Fruit fly (Drosophila melanogaster) whole organism, prepupa: ENCODE data around the gene cact.
A peak's percentile ranks its signal among the peaks of the same experiment; 100 is the strongest.

Source experiments
- Blimp-1 ChIP-seq: fragments of 200-800 bp; sonication (Bioruptor generic); optimal IDR thresholded peaks from 3 replicates; lab custom pipeline; 2017; ENCODE audit warnings: missing biosample characterization, missing genetic modification characterization, mild to moderate bottlenecking, moderate library complexity, missing genetic modification reagents
- CG11294 ChIP-seq: fragments of 200-800 bp; sonication (Bioruptor generic); IDR thresholded peaks from 2 replicates; pipeline ENCODE4 v1.3.6; 2022; ENCODE audit warnings: missing biosample characterization, missing genetic modification characterization
- CG11762 ChIP-seq: fragments of 200-800 bp; sonication (Bioruptor generic); optimal IDR thresholded peaks from 3 replicates; lab custom pipeline; 2016; ENCODE audit warnings: missing biosample characterization, missing genetic modification characterization; ENCODE audit not compliant: insufficient read depth
- CG11902 ChIP-seq: fragments of 200-800 bp; sonication (Bioruptor generic); optimal IDR thresholded peaks from 3 replicates; lab custom pipeline; 2016; ENCODE audit warnings: missing biosample characterization, missing genetic modification characterization
- CG1621 ChIP-seq: fragments of 200-800 bp; sonication (Bioruptor generic); optimal IDR thresholded peaks from 3 replicates; lab custom pipeline; 2018; ENCODE audit warnings: missing biosample characterization, mild to moderate bottlenecking, missing genetic modification characterization
- CG16779 ChIP-seq: fragments of 200-800 bp; sonication (Bioruptor generic); optimal IDR thresholded peaks from 3 replicates; lab custom pipeline; 2017; ENCODE audit warnings: missing biosample characterization, mild to moderate bottlenecking, missing genetic modification characterization
- CG3032 ChIP-seq: fragments of 200-800 bp; optimal IDR thresholded peaks from 2 replicates; lab custom pipeline; 2019; ENCODE audit warnings: missing biosample characterization, mild to moderate bottlenecking, missing genetic modification characterization, moderate library complexity
- CG32006 ChIP-seq: fragments of 200-800 bp; sonication (Bioruptor generic); optimal IDR thresholded peaks from 3 replicates; lab custom pipeline; 2017; ENCODE audit warnings: missing biosample characterization, mild to moderate bottlenecking, missing genetic modification characterization
- CG34406 ChIP-seq: fragments of 200-800 bp; sonication (Bioruptor generic); optimal IDR thresholded peaks from 3 replicates; lab custom pipeline; 2016; ENCODE audit warnings: missing biosample characterization, missing genetic modification characterization
- CG3919 ChIP-seq: fragments of 200-800 bp; sonication (Bioruptor generic); optimal IDR thresholded peaks from 3 replicates; lab custom pipeline; 2016; ENCODE audit warnings: missing biosample characterization, missing genetic modification characterization
- CG4318 ChIP-seq: fragments of 200-800 bp; sonication (Bioruptor generic); optimal IDR thresholded peaks from 3 replicates; lab custom pipeline; 2017; ENCODE audit warnings: missing biosample characterization, mild to moderate bottlenecking, missing genetic modification characterization
- CG6163 ChIP-seq: fragments of 200-800 bp; sonication (Bioruptor generic); IDR thresholded peaks from 3 replicates; pipeline ENCODE4 v1.3.6; 2022; ENCODE audit warnings: missing biosample characterization, missing genetic modification characterization
- CG6276 ChIP-seq: fragments of 200-800 bp; sonication (Bioruptor generic); optimal IDR thresholded peaks from 2 replicates; lab custom pipeline; 2017; ENCODE audit warnings: missing biosample characterization, mild to moderate bottlenecking, missing genetic modification characterization
- CG6792 ChIP-seq: fragments of 200-800 bp; sonication (Bioruptor generic); optimal IDR thresholded peaks from 3 replicates; lab custom pipeline; 2016; ENCODE audit warnings: missing biosample characterization, missing genetic modification characterization
- CG6854 ChIP-seq: fragments of 200-800 bp; sonication (Bioruptor generic); optimal IDR thresholded peaks from 2 replicates; lab custom pipeline; 2017; ENCODE audit warnings: missing biosample characterization, mild to moderate bottlenecking, missing genetic modification characterization
- CG7368 ChIP-seq: fragments of 200-800 bp; sonication (Bioruptor generic); optimal IDR thresholded peaks from 3 replicates; lab custom pipeline; 2016; ENCODE audit warnings: missing biosample characterization, missing genetic modification characterization
- CG8119 ChIP-seq: fragments of 200-800 bp; sonication (Bioruptor generic); IDR thresholded peaks from 3 replicates; pipeline ENCODE4 v1.3.6; 2022; ENCODE audit warnings: missing biosample characterization, missing genetic modification characterization
- CG8319 ChIP-seq: fragments of 200-800 bp; sonication (Bioruptor generic); optimal IDR thresholded peaks from 3 replicates; lab custom pipeline; 2016; ENCODE audit warnings: missing biosample characterization, missing genetic modification characterization
- CG8632 ChIP-seq: fragments of 200-800 bp; sonication (Bioruptor generic); optimal IDR thresholded peaks from 3 replicates; lab custom pipeline; 2016; ENCODE audit warnings: missing biosample characterization, missing genetic modification characterization
- CG9139 ChIP-seq: fragments of 200-800 bp; sonication (Bioruptor generic); optimal IDR thresholded peaks from 3 replicates; lab custom pipeline; 2017; ENCODE audit warnings: missing biosample characterization, mild to moderate bottlenecking, missing genetic modification characterization
- Eip75B ChIP-seq: fragments of 200-800 bp; sonication (Bioruptor generic); optimal IDR thresholded peaks from 3 replicates; lab custom pipeline; 2016; ENCODE audit warnings: missing biosample characterization, missing genetic modification characterization
- Eip78C ChIP-seq: fragments of 200-800 bp; sonication (Bioruptor generic); peaks from one replicate; lab custom pipeline; 2016; ENCODE audit warnings: missing biosample characterization, missing genetic modification characterization
- Eip93F ChIP-seq: fragments of 200-800 bp; sonication (Bioruptor generic); optimal IDR thresholded peaks from 2 replicates; lab custom pipeline; 2016; ENCODE audit warnings: missing biosample characterization, mild to moderate bottlenecking, missing genetic modification characterization
- Gug ChIP-seq: fragments of 200-800 bp; sonication (Bioruptor generic); IDR thresholded peaks from 2 replicates; pipeline ENCODE4 v1.3.6; 2022; ENCODE audit warnings: missing biosample characterization, missing genetic modification characterization
- Hr38 ChIP-seq: sonication (Bioruptor generic); optimal IDR thresholded peaks from 2 replicates; lab custom pipeline; 2016; ENCODE audit warnings: missing biosample characterization, missing genetic modification characterization
- Hr39 ChIP-seq: fragments of 200-800 bp; sonication (Bioruptor generic); optimal IDR thresholded peaks from 2 replicates; lab custom pipeline; 2016; ENCODE audit warnings: missing biosample characterization, missing genetic modification characterization
- Hr4 ChIP-seq: fragments of 200-800 bp; sonication (Bioruptor generic); optimal IDR thresholded peaks from 3 replicates; lab custom pipeline; 2016; ENCODE audit warnings: missing biosample characterization, missing genetic modification characterization
- Lpt ChIP-seq: fragments of 200-800 bp; sonication (Bioruptor generic); optimal IDR thresholded peaks from 3 replicates; lab custom pipeline; 2016; ENCODE audit warnings: missing biosample characterization, missing genetic modification characterization
- Met ChIP-seq: fragments of 200-800 bp; sonication (Bioruptor generic); optimal IDR thresholded peaks from 3 replicates; lab custom pipeline; 2016; ENCODE audit warnings: missing biosample characterization, missing genetic modification characterization
- OdsH ChIP-seq: fragments of 200-800 bp; sonication (Bioruptor generic); optimal IDR thresholded peaks from 3 replicates; lab custom pipeline; 2016; ENCODE audit warnings: missing biosample characterization, missing genetic modification characterization
- Smox ChIP-seq: fragments of 200-800 bp; sonication (Bioruptor generic); optimal IDR thresholded peaks from 3 replicates; lab custom pipeline; 2016; ENCODE audit warnings: missing biosample characterization, missing genetic modification characterization
- Sox102F ChIP-seq: fragments of 200-800 bp; sonication (Bioruptor generic); optimal IDR thresholded peaks from 2 replicates; lab custom pipeline; 2016; ENCODE audit warnings: missing biosample characterization, mild to moderate bottlenecking, missing genetic modification characterization
- Sox14 ChIP-seq: fragments of 200-800 bp; sonication (Bioruptor generic); optimal IDR thresholded peaks from 3 replicates; lab custom pipeline; 2016; ENCODE audit warnings: missing biosample characterization, missing genetic modification characterization
- Sox15 ChIP-seq: fragments of 200-800 bp; sonication (Bioruptor generic); optimal IDR thresholded peaks from 3 replicates; lab custom pipeline; 2016; ENCODE audit warnings: missing biosample characterization, missing genetic modification characterization
- achi ChIP-seq: fragments of 200-800 bp; sonication (Bioruptor generic); optimal IDR thresholded peaks from 3 replicates; lab custom pipeline; 2016; ENCODE audit warnings: missing biosample characterization, missing genetic modification characterization
- acj6 ChIP-seq: fragments of 200-800 bp; sonication (Bioruptor generic); optimal IDR thresholded peaks from 3 replicates; lab custom pipeline; 2016; ENCODE audit warnings: missing biosample characterization, missing genetic modification characterization
- cyc ChIP-seq: fragments of 200-800 bp; sonication (Bioruptor generic); optimal IDR thresholded peaks from 3 replicates; lab custom pipeline; 2016; ENCODE audit warnings: missing biosample characterization, missing genetic modification characterization
- dac ChIP-seq: fragments of 200-800 bp; sonication (Bioruptor generic); optimal IDR thresholded peaks from 2 replicates; lab custom pipeline; 2017; ENCODE audit warnings: missing biosample characterization, mild to moderate bottlenecking, missing genetic modification characterization
- dsx ChIP-seq: fragments of 200-800 bp; optimal IDR thresholded peaks from 3 replicates; lab custom pipeline; 2019; ENCODE audit warnings: missing biosample characterization, mild to moderate bottlenecking, missing genetic modification characterization, moderate library complexity; ENCODE audit not compliant: poor library complexity, severe bottlenecking
- eg ChIP-seq: fragments of 200-800 bp; sonication (Bioruptor generic); IDR thresholded peaks from 3 replicates; pipeline ENCODE4 v1.3.6; 2022; ENCODE audit warnings: missing biosample characterization, missing genetic modification characterization
- esn ChIP-seq: fragments of 200-800 bp; sonication (Bioruptor generic); optimal IDR thresholded peaks from 2 replicates; lab custom pipeline; 2016; ENCODE audit warnings: missing biosample characterization, mild to moderate bottlenecking, missing genetic modification characterization, moderate library complexity
- fd59A ChIP-seq: fragments of 200-800 bp; sonication (Bioruptor generic); optimal IDR thresholded peaks from 2 replicates; lab custom pipeline; 2017; ENCODE audit warnings: missing biosample characterization, mild to moderate bottlenecking, missing genetic modification characterization, missing genetic modification reagents
- fd85E ChIP-seq: fragments of 200-800 bp; sonication (Bioruptor generic); optimal IDR thresholded peaks from 3 replicates; lab custom pipeline; 2016; ENCODE audit warnings: missing biosample characterization, missing genetic modification characterization
- fkh ChIP-seq: fragments of 200-800 bp; sonication (Bioruptor generic); optimal IDR thresholded peaks from 3 replicates; lab custom pipeline; 2017; ENCODE audit warnings: missing biosample characterization, mild to moderate bottlenecking, missing genetic modification characterization, moderate library complexity
- lz ChIP-seq: fragments of 200-800 bp; sonication (Bioruptor generic); optimal IDR thresholded peaks from 3 replicates; lab custom pipeline; 2016; ENCODE audit warnings: missing biosample characterization, missing genetic modification characterization
- net ChIP-seq: fragments of 200-800 bp; sonication (Bioruptor generic); optimal IDR thresholded peaks from 3 replicates; lab custom pipeline; 2016; ENCODE audit warnings: missing biosample characterization, missing genetic modification characterization
- pdm3 ChIP-seq: fragments of 200-800 bp; sonication (Bioruptor generic); optimal IDR thresholded peaks from 3 replicates; lab custom pipeline; 2016; ENCODE audit warnings: missing biosample characterization, missing genetic modification characterization
- salr ChIP-seq, 2 experiments: fragments of 200-800 bp; sonication (Bioruptor generic); optimal IDR thresholded peaks; 3 replicates each; lab custom pipeline; 2016 to 2018; ENCODE audit warnings: missing biosample characterization in 2 of 2, missing genetic modification characterization in 2 of 2, mild to moderate bottlenecking in 1 of 2
- ss ChIP-seq, 2 experiments: fragments of 200-800 bp; sonication (Bioruptor generic); optimal IDR thresholded peaks; 2 replicates in 1 of 2; 3 replicates in 1 of 2; lab custom pipeline; 2017 to 2018; ENCODE audit warnings: mild to moderate bottlenecking in 2 of 2, missing biosample characterization in 2 of 2, missing genetic modification characterization in 2 of 2, moderate library complexity in 1 of 2
- svp ChIP-seq: fragments of 200-800 bp; sonication (Bioruptor generic); peaks from one replicate; lab custom pipeline; 2016; ENCODE audit warnings: missing biosample characterization, missing genetic modification characterization
- topi ChIP-seq: fragments of 200-800 bp; sonication (Bioruptor generic); optimal IDR thresholded peaks from 3 replicates; lab custom pipeline; 2016; ENCODE audit warnings: missing biosample characterization, missing genetic modification characterization
- vri ChIP-seq: fragments of 200-800 bp; sonication (Bioruptor generic); optimal IDR thresholded peaks from 3 replicates; lab custom pipeline; 2016; ENCODE audit warnings: missing biosample characterization, mild to moderate bottlenecking, missing genetic modification characterization

The cact gene

dm6 chr2L:16274100-16274499, 51.9 kb downstream of the cact start:
- TF ChIP-seq CG7368 (GFP tag; lab: Kevin White, UChicago) (no peak), lz (GFP tag; lab: Kevin White, UChicago) (no peak), ss (GFP tag; optimal IDR thresholded peaks at IDR 0.05; lab: Kevin White, UChicago) (no peak), Eip78C (GFP tag; lab: Kevin White, UChicago) (no peak), CG11762 (GFP tag; lab: Kevin White, UChicago) (no peak), CG3919 (GFP tag; lab: Kevin White, UChicago) (peak; percentile 4), Sox102F (GFP tag; lab: Kevin White, UChicago) (no peak), CG9139 (no peak), vri (GFP tag; lab: Kevin White, UChicago) (no peak), Sox15 (GFP tag; lab: Kevin White, UChicago) (no peak), fd85E (GFP tag; lab: Kevin White, UChicago) (no peak), CG11294 (GFP tag; lab: Robert Waterston, UW) (no peak), Gug (GFP tag; lab: Robert Waterston, UW) (no peak), dac (GFP tag; lab: Kevin White, UChicago) (peak; percentile 4), net (GFP tag; lab: Kevin White, UChicago) (no peak), topi (GFP tag; lab: Kevin White, UChicago) (no peak), Met (no peak), Hr38 (no peak), CG11902 (GFP tag; lab: Kevin White, UChicago) (no peak), Sox14 (GFP tag; lab: Kevin White, UChicago) (no peak), CG4318 (GFP tag; lab: Kevin White, UChicago) (no peak), Hr4 (GFP tag; lab: Kevin White, UChicago) (no peak), Blimp-1 (no peak), esn (GFP tag; lab: Kevin White, UChicago) (peak; percentile 15), svp (peak; percentile 83), pdm3 (GFP tag; lab: Kevin White, UChicago) (no peak), dsx (GFP tag; lab: Kevin White, UChicago) (peak; percentile 40), Smox (GFP tag; lab: Kevin White, UChicago) (no peak), CG3032 (no peak), CG34406 (GFP tag; lab: Kevin White, UChicago) (no peak), CG6163 (GFP tag; lab: Robert Waterston, UW) (peak; percentile 40; the same call in 1 of the 3 replicates), cyc (no peak), OdsH (GFP tag; lab: Kevin White, UChicago) (no peak), CG8319 (GFP tag; lab: Kevin White, UChicago) (no peak), Eip75B (GFP tag; lab: Kevin White, UChicago) (no peak), CG6792 (GFP tag; lab: Kevin White, UChicago) (no peak), fd59A (GFP tag; lab: Kevin White, UChicago) (no peak), Lpt (GFP tag; lab: Kevin White, UChicago) (peak; percentile 12), eg (0 out of 3 replicates have a peak, but pooled peaks have one; percentile 48), acj6 (GFP tag; lab: Kevin White, UChicago) (no peak), CG6276 (GFP tag; lab: Kevin White, UChicago) (peak; percentile 4), CG8119 (GFP tag; lab: Robert Waterston, UW) (peak; percentile 41; the same call in 1 of the 3 replicates), Hr39 (GFP tag; lab: Kevin White, UChicago) (no peak), CG32006 (GFP tag; lab: Kevin White, UChicago) (peak; percentile 27), salr (GFP tag; optimal IDR thresholded peaks at IDR 0.05; lab: Kevin White, UChicago) (no peak), CG1621 (tag; lab: Kevin White, UChicago) (no peak), CG8632 (GFP tag; lab: Kevin White, UChicago) (no peak), CG6854 (GFP tag; lab: Kevin White, UChicago) (no peak), achi (GFP tag; lab: Kevin White, UChicago) (no peak), CG16779 (no peak), Eip93F (GFP tag; lab: Kevin White, UChicago) (no peak), fkh (GFP tag; lab: Kevin White, UChicago) (no peak)
- TF ChIP-seq, all 60 proteins: peak for 11
